Fruit fly (Drosophila melanogaster) whole organism, prepupa: ENCODE measurements around the gene CG11791.

Experiments used
- CG3919 ChIP-seq: fragments of 200-800 bp; sonication (Bioruptor generic); optimal IDR thresholded peaks from 3 replicates; lab custom pipeline; 2016; ENCODE audit warnings: missing biosample characterization, missing genetic modification characterization
- CG6163 ChIP-seq: fragments of 200-800 bp; sonication (Bioruptor generic); IDR thresholded peaks from 3 replicates; pipeline ENCODE4 v1.3.6; 2022; ENCODE audit warnings: missing biosample characterization, missing genetic modification characterization
- Sox102F ChIP-seq: fragments of 200-800 bp; sonication (Bioruptor generic); optimal IDR thresholded peaks from 2 replicates; lab custom pipeline; 2016; ENCODE audit warnings: missing biosample characterization, mild to moderate bottlenecking, missing genetic modification characterization
- Sox14 ChIP-seq: fragments of 200-800 bp; sonication (Bioruptor generic); optimal IDR thresholded peaks from 3 replicates; lab custom pipeline; 2016; ENCODE audit warnings: missing biosample characterization, missing genetic modification characterization
- cyc ChIP-seq: fragments of 200-800 bp; sonication (Bioruptor generic); optimal IDR thresholded peaks from 3 replicates; lab custom pipeline; 2016; ENCODE audit warnings: missing biosample characterization, missing genetic modification characterization
- salr ChIP-seq, 2 experiments: fragments of 200-800 bp; sonication (Bioruptor generic); optimal IDR thresholded peaks; 3 replicates each; lab custom pipeline; 2016 to 2018; ENCODE audit warnings: missing biosample characterization in 2 of 2, missing genetic modification characterization in 2 of 2, mild to moderate bottlenecking in 1 of 2
- ss ChIP-seq, 2 experiments: fragments of 200-800 bp; sonication (Bioruptor generic); optimal IDR thresholded peaks; 2 replicates in 1 of 2; 3 replicates in 1 of 2; lab custom pipeline; 2017 to 2018; ENCODE audit warnings: mild to moderate bottlenecking in 2 of 2, missing biosample characterization in 2 of 2, missing genetic modification characterization in 2 of 2, moderate library complexity in 1 of 2

DNA sequence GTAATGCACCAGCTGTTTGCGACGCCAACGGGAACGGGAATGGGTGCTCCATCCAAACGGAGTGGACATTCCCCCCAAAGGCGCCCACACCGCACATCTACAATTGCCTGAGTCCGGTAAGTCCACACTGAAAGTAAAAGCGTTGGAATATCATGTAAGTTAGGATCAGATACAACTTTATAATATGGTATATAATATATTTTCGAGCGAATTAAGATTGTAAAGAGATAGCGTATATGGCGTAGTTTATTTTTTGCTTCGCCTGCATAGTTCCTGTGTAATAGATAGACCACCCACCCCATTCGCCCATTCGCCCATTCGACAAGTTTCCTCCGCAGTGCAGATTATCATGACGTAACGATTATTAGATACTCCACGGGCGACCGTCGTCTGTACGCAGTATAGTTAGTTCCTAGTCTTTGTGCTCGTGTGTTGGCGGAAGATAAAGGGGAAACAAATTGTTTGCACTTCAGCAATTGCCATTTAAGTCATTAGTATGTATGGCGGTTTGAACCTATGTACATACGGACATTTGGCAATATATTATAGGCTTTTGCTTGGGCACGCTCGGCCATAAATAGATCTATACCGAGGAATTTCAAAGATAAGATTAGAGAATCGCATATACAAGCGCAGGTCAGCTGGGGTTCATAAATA lies 2.2 kb downstream of the CG11791 start:
- TF ChIP-seq cyc (GFP tag; lab: Kevin White, UChicago) (no peak), ss (GFP tag; optimal IDR thresholded peaks at IDR 0.05; lab: Kevin White, UChicago) (no peak), Sox102F (GFP tag; lab: Kevin White, UChicago) (no peak), CG6163 (GFP tag; lab: Robert Waterston, UW) (peak; percentile 68; the same call in 2 of the 3 replicates), Sox14 (peak; percentile 31), CG3919 (GFP tag; lab: Kevin White, UChicago) (no peak), salr (GFP tag; optimal IDR thresholded peaks at IDR 0.05; lab: Kevin White, UChicago) (peak in 1 of 2 experiments; percentile 39)
